Worm (Caenorhabditis elegans): ENCODE results near the gene lec-8.

The lec-8 gene

ce11 chrX:9840864-9841263 lies 9.5 kb upstream of the lec-8 start:
- peak; percentile 65 for TF ChIP-seq unc-55 (GFP tag; optimal IDR thresholded peaks at IDR 0.05)
- no peak for TF ChIP-seq fkh-10 (GFP tag; optimal IDR thresholded peaks at IDR 0.05)

- peak; percentile 13 for TF ChIP-seq rnt-1 (tag; optimal IDR thresholded peaks at IDR 0.05)
- no peak for TF ChIP-seq gmeb-2 (tag; optimal IDR thresholded peaks at IDR 0.05)
- no peak for TF ChIP-seq ceh-31 (tag; optimal IDR thresholded peaks at IDR 0.05)
- TF ChIP-seq nhr-11 (tag; optimal IDR thresholded peaks at IDR 0.05) = no peak
These were observed 8.3 kb upstream of the lec-8 start for ce11 chrX:9842102-9842501.

ce11 chrX:9843568-9843967 lies 6.8 kb upstream of the lec-8 start:
- TF ChIP-seq unc-55 (GFP tag; optimal IDR thresholded peaks at IDR 0.05) (peak; percentile 53), ceh-45 (GFP tag; IDR thresholded peaks at IDR 0.05) (no peak)

- TF ChIP-seq ceh-45 (GFP tag; IDR thresholded peaks at IDR 0.05) = no peak
- peak; percentile 27 for TF ChIP-seq nfya-1 (tag; optimal IDR thresholded peaks at IDR 0.05)
- no peak for TF ChIP-seq pax-1 (tag; optimal IDR thresholded peaks at IDR 0.05)
- no peak for TF ChIP-seq C38D4.7 (GFP tag; optimal IDR thresholded peaks at IDR 0.05)
- peak; percentile 14 for TF ChIP-seq unc-55 (GFP tag; optimal IDR thresholded peaks at IDR 0.05)
These were observed 4.5 kb upstream of the lec-8 start for ce11 chrX:9845916-9846315.

ce11 chrX:9846975-9847374 lies 3.4 kb upstream of the lec-8 start, which contains the start of gene vab-15:
Gene vab-15 (plus strand): TSS chrX:9847275.
- TF ChIP-seq ceh-6 (GFP tag; optimal IDR thresholded peaks at IDR 0.05) (no peak), unc-3 (GFP tag; conservative IDR thresholded peaks at IDR 0.05) (no peak), unc-3 (tag; optimal IDR thresholded peaks at IDR 0.05) (no peak), hlh-30 (tag; optimal IDR thresholded peaks at IDR 0.05; ENCODE audit: insufficient read depth) (no peak), dmd-4 (tag; optimal IDR thresholded peaks at IDR 0.05; ENCODE audit: borderline replicate concordance) (no peak), ceh-31 (tag; optimal IDR thresholded peaks at IDR 0.05) (no peak), Y22D7AL.16 (tag; optimal IDR thresholded peaks at IDR 0.05) (no peak), ceh-18 (tag; optimal IDR thresholded peaks at IDR 0.05) (no peak), hlh-15 (tag; optimal IDR thresholded peaks at IDR 0.05) (no peak)

- TF ChIP-seq nfya-1 (tag; optimal IDR thresholded peaks at IDR 0.05) (no peak), lin-11 (tag; optimal IDR thresholded peaks at IDR 0.05) (no peak), F13H6.1 (tag; optimal IDR thresholded peaks at IDR 0.05) (no peak), madf-2 (tag; optimal IDR thresholded peaks at IDR 0.05) (no peak), hlh-15 (tag; optimal IDR thresholded peaks at IDR 0.05) (no peak), C38D4.7 (GFP tag; optimal IDR thresholded peaks at IDR 0.05) (no peak)
These were observed 2.1 kb upstream of the lec-8 start for ce11 chrX:9848214-9848789.

ce11 chrX:9851745-9852330 lies 1.5 kb downstream of the lec-8 start, which contains the start of gene lec-7:
Gene lec-7 (plus strand): TSS chrX:9852041.
- TF ChIP-seq ama-1 (optimal IDR thresholded peaks at IDR 0.05) (no peak), pax-1 (tag; optimal IDR thresholded peaks at IDR 0.05) (no peak), pha-4 (tag; optimal IDR thresholded peaks at IDR 0.05) (no peak), ref-2 (tag; optimal IDR thresholded peaks at IDR 0.05) (no peak), ceh-6 (GFP tag; optimal IDR thresholded peaks at IDR 0.05) (no peak), sdc-2 (tag; optimal IDR thresholded peaks at IDR 0.05) (no peak), fkh-6 (tag; optimal IDR thresholded peaks at IDR 0.05) (no peak), tbx-7 (tag; optimal IDR thresholded peaks at IDR 0.05) (no peak), elt-4 (tag; optimal IDR thresholded peaks at IDR 0.05) (no peak), nhr-232 (tag; optimal IDR thresholded peaks at IDR 0.05) (no peak), elt-2 (tag; optimal IDR thresholded peaks at IDR 0.05) (no peak), sox-2 (GFP tag; IDR thresholded peaks at IDR 0.05) (no peak), ceh-24 (tag; optimal IDR thresholded peaks at IDR 0.05) (no peak), ztf-16 (tag; optimal IDR thresholded peaks at IDR 0.05) (no peak), che-1 (tag; optimal IDR thresholded peaks at IDR 0.05) (no peak), unc-3 (GFP tag; conservative IDR thresholded peaks at IDR 0.05) (no peak), unc-3 (tag; optimal IDR thresholded peaks at IDR 0.05) (no peak), pqm-1 (tag; optimal IDR thresholded peaks at IDR 0.05) (no peak), K09A11.1 (tag; optimal IDR thresholded peaks at IDR 0.05; ENCODE audit: insufficient read depth) (no peak)

All from whole organism, late embryonic.